Worm (Caenorhabditis elegans) whole organism, young adult: ENCODE measurements around the gene tmem-218.

Experiments used
- F33H1.4 ChIP-seq: fragments of 200-800 bp; sonication (Bioruptor generic); IDR thresholded peaks from 2 replicates; pipeline ENCODE4 v1.3.6; 2022; ENCODE audit warnings: missing genetic modification reagents, missing genetic modification characterization, missing compliant biosample characterization
- Y56A3A.18 ChIP-seq: fragments of 200-800 bp; sonication (Bioruptor generic); IDR thresholded peaks from 2 replicates; pipeline ENCODE4 v1.3.6; 2022; ENCODE audit warnings: missing genetic modification reagents, missing genetic modification characterization, missing compliant biosample characterization
- ama-1 ChIP-seq, 3 experiments: fragments of 150-350 bp in 1 of 3; sonication (generic microtip) in 2 of 3; optimal IDR thresholded peaks; 2 replicates each; lab custom pipeline; 2014 to 2018; ENCODE audit warnings: missing biosample characterization in 2 of 3, missing genetic modification characterization in 2 of 3, missing genetic modification reagents in 2 of 3
- dpl-1 ChIP-seq: fragments of 150-350 bp; optimal IDR thresholded peaks from 2 replicates; lab custom pipeline; 2014; ENCODE audit warnings: missing biosample characterization, missing genetic modification reagents, missing genetic modification characterization
- hmg-1.2 ChIP-seq: fragments of 200-800 bp; sonication (Bioruptor generic); IDR thresholded peaks from 2 replicates; pipeline ENCODE4 v1.3.6; 2022; ENCODE audit warnings: missing genetic modification reagents, missing genetic modification characterization, missing compliant biosample characterization
- lin-35 ChIP-seq, 3 experiments: fragments of 150-350 bp in 2 of 3; sonication (generic microtip) in 1 of 3; optimal IDR thresholded peaks; 2 replicates each; lab custom pipeline; 2014 to 2018; ENCODE audit warnings: missing biosample characterization in 3 of 3, missing genetic modification characterization in 3 of 3, missing genetic modification reagents in 3 of 3
- lsl-1 ChIP-seq: fragments of 200-800 bp; sonication (Bioruptor generic); optimal IDR thresholded peaks from 2 replicates; lab custom pipeline; 2018; ENCODE audit warnings: mild to moderate bottlenecking, missing genetic modification characterization, moderate library complexity, missing compliant biosample characterization
- nhr-179 ChIP-seq: sonication (generic microtip); optimal IDR thresholded peaks from 2 replicates; lab custom pipeline; 2016; ENCODE audit warnings: mild to moderate bottlenecking, missing genetic modification characterization, missing compliant biosample characterization
- nhr-90 ChIP-seq: sonication (generic microtip); optimal IDR thresholded peaks from 2 replicates; lab custom pipeline; 2016; ENCODE audit warnings: missing genotype, mild to moderate bottlenecking, missing genetic modification characterization, missing compliant biosample characterization
- repo-1 ChIP-seq: sonication (generic microtip); optimal IDR thresholded peaks from 2 replicates; lab custom pipeline; 2017; ENCODE audit warnings: mild to moderate bottlenecking, missing genetic modification characterization, missing compliant biosample characterization
- unc-130 ChIP-seq: sonication (generic microtip); optimal IDR thresholded peaks from 2 replicates; lab custom pipeline; 2016; ENCODE audit warnings: missing genetic modification reagents, missing genetic modification characterization, missing compliant biosample characterization

DNA sequence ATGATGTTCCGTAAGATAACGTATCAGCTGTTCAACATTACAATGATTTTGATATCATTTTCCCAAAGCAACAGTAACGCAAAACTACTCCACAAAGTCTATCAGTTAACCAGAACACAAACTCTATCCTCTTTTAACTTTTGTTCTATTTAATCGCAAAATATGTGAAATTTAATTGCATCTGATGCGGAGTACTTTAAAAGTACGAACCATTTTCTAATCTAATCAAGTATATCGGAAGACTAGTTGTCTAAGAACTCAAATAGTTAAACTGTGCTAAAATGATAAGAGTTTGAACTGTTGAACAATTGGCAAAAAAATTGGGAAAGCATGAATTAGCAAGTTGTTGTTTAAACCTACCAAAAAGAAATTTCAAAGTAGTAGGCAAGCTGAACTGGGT, 32.1 kb downstream of the tmem-218 start:
- TF ChIP-seq ama-1 (optimal IDR thresholded peaks at IDR 0.05; lab: Kevin White, UChicago) (no peak), ama-1 (GFP tag; optimal IDR thresholded peaks at IDR 0.05; lab: Kevin White, UChicago) (no peak), F33H1.4 (GFP tag; lab: Robert Waterston, UW) (no peak), Y56A3A.18 (no peak), unc-130 (no peak), repo-1 (tag; lab: Kevin White, UChicago) (no peak), nhr-90 (tag; lab: Kevin White, UChicago) (no peak), dpl-1 (GFP tag; lab: Kevin White, UChicago) (no peak), lsl-1 (GFP tag; lab: Kevin White, UChicago) (no peak), lin-35 (GFP tag; optimal IDR thresholded peaks at IDR 0.05; lab: Kevin White, UChicago) (no peak), nhr-179 (tag; lab: Kevin White, UChicago) (no peak), hmg-1.2 (no peak)
